Fruit fly (Drosophila melanogaster): ENCODE data around the gene CG5080.

dm6 chr2L:1128932-1129887 lies 34.5 kb downstream of the CG5080 start, which contains the start of the genes Pino and TBC1D23:
- peak; percentile 73 for TF ChIP-seq CG7045 (GFP tag; optimal IDR thresholded peaks at IDR 0.05)
- TF ChIP-seq CG33017 (tag; optimal IDR thresholded peaks at IDR 0.05) = peak; percentile 78
- TF ChIP-seq CG14711 (tag; optimal IDR thresholded peaks at IDR 0.05) = peak; percentile 73
- peak; percentile 36 for TF ChIP-seq ovo (GFP tag; optimal IDR thresholded peaks at IDR 0.05)
- TF ChIP-seq cic (GFP tag; optimal IDR thresholded peaks at IDR 0.05) = no peak
- TF ChIP-seq tj (GFP tag; optimal IDR thresholded peaks at IDR 0.05) = peak; percentile 40
- no peak for TF ChIP-seq kay (GFP tag; ENCODE audit: borderline replicate concordance)
- TF ChIP-seq CG7101 (tag; optimal IDR thresholded peaks at IDR 0.05) = peak; percentile 80
- TF ChIP-seq CG12768 (GFP tag; optimal IDR thresholded peaks at IDR 0.05) = peak; percentile 67
- TF ChIP-seq Clk (GFP tag; optimal IDR thresholded peaks at IDR 0.05) = peak; percentile 45
